Fruit fly (Drosophila melanogaster): Measurements from ENCODE around the gene Irbp18.

Gene Irbp18

DNA sequence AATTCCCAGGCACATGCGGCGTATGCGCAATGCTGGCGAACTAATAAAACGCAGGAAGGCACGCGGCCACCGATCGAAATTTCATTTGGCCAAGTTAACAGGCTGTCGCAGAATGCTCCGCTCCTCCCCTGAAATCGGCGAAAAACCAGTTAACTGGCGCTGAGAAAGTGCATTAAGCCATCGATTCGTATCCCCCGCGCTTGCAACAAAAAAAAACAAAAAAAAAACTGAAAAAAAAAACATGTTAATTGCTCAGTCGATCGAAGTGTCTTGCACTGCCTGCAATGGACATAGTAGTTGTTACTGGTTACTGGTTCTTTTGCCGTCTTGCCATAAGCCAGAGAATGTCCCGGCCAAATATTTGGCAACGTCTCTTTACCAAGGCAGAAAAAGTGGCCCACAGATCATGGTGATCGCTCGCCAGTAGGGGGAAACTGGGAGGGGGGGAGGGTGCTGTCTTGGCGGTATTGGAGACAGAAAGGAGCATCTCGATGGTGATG lies 45.2 kb downstream of the Irbp18 start:
- TF ChIP-seq Sin3A (optimal IDR thresholded peaks at IDR 0.05) (no peak), ttk (optimal IDR thresholded peaks at IDR 0.05) (no peak), psq (optimal IDR thresholded peaks at IDR 0.05) (no peak), insv (optimal IDR thresholded peaks at IDR 0.05) (no peak), h (optimal IDR thresholded peaks at IDR 0.05) (no peak), Myc (optimal IDR thresholded peaks at IDR 0.05) (no peak)

DNA sequence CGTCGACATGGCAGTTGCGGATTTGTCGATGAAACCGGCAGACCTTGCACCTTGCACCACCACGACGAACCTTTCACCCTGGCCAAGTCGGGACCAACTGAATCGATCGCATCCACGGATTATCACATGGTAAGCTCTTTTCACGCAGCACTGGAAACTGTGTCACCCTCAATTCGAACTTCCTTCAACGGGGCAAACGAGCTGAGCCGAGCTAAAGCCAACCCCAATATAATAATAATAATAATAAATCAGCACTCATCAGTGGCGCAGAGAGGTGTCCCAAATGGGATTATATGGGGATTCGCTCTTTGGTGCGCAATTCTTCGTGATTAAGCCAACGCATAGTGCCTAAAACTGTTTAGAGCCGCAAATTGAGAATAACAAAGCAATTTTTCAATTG lies 46.7 kb downstream of the Irbp18 start, which contains the start of gene CG43693:
Gene CG43693 (minus strand): TSS at position 101 of the 400 bp plus-strand sequence.
- TF ChIP-seq insv (optimal IDR thresholded peaks at IDR 0.05) (no peak), psq (optimal IDR thresholded peaks at IDR 0.05) (no peak)

DNA sequence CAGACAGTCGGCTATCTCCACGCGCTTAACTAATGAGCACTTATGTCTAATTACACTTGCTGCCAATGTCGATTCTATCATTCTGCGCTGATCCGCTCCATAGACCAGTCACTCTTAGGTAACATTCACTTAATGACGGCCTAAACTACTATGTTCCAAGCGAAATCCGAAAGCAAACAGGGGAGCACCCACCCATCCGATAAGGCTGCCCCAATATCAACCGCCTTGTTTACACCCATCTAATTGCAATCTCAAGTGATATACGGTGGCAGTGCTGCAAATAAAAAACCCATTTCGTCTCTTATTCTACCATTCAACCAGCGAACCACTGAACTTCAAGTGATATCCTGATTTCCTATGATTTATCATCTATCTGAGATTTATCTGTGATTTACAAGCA lies 48.6 kb downstream of the Irbp18 start:
- no peak for TF ChIP-seq ttk (optimal IDR thresholded peaks at IDR 0.05)
- no peak for TF ChIP-seq Myc (optimal IDR thresholded peaks at IDR 0.05)
- no peak for TF ChIP-seq Sin3A (optimal IDR thresholded peaks at IDR 0.05)
- no peak for TF ChIP-seq insv (optimal IDR thresholded peaks at IDR 0.05)
- no peak for TF ChIP-seq psq (optimal IDR thresholded peaks at IDR 0.05)
- no peak for TF ChIP-seq h (optimal IDR thresholded peaks at IDR 0.05)

DNA sequence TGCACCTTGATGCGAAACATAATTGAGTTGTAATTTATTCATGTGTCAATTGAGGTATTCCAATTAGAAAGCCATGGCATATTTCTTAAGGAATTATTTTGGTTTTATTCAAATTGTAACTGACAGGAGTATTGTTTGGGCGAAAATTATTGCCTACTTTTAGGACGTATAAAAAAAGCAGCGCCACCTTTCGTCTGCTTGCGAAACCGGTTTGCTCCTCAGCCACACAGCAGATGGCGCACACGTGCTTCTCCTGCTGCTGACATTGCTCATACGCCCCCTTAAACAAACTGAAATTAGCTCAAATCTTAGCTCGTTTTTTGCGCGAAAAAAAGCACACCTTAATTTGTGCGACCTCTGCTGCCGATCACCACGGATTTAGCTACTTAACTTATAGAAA lies 50.1 kb downstream of the Irbp18 start:
- TF ChIP-seq Sin3A (optimal IDR thresholded peaks at IDR 0.05) (no peak), Myc (optimal IDR thresholded peaks at IDR 0.05) (no peak), h (optimal IDR thresholded peaks at IDR 0.05) (no peak), ttk (optimal IDR thresholded peaks at IDR 0.05) (no peak), psq (optimal IDR thresholded peaks at IDR 0.05) (no peak), insv (optimal IDR thresholded peaks at IDR 0.05) (no peak)
